Worm (Caenorhabditis elegans): ENCODE results near the gene math-33.

The math-33 gene

DNA sequence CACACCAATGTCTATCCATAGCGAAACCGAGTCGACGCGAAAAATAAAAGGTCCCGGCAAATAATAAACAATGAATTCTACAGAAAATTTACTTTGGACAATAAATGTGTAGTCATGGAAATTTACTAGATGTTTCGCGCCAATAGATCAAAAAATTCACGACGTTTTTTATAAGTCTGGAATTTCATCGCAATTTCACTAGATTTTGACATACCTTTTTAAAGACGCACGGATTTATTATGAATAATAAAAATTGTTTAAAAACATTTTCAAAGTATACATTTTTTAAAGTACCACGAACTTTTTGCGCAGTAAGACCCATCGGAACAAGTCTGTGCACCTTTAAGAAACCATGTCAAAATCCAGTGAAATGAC lies 37.7 kb upstream of the math-33 start:
- TF ChIP-seq unc-42 (tag; optimal IDR thresholded peaks at IDR 0.05) (no peak), K09A11.1 (tag; optimal IDR thresholded peaks at IDR 0.05; ENCODE audit: insufficient read depth) (no peak), pha-4 (tag; optimal IDR thresholded peaks at IDR 0.05) (no peak), ceh-22 (tag; optimal IDR thresholded peaks at IDR 0.05) (no peak), C38D4.7 (GFP tag; optimal IDR thresholded peaks at IDR 0.05) (no peak), ceh-9 (tag; optimal IDR thresholded peaks at IDR 0.05) (no peak), ceh-34 (tag; optimal IDR thresholded peaks at IDR 0.05) (no peak), ceh-30 (tag; optimal IDR thresholded peaks at IDR 0.05) (no peak), fkh-10 (GFP tag; optimal IDR thresholded peaks at IDR 0.05) (no peak), ttx-3 (tag; optimal IDR thresholded peaks at IDR 0.05) (no peak), npax-4 (tag; optimal IDR thresholded peaks at IDR 0.05) (no peak), sdc-2 (tag; optimal IDR thresholded peaks at IDR 0.05) (no peak), fkh-6 (tag; optimal IDR thresholded peaks at IDR 0.05) (no peak), ceh-14 (tag; optimal IDR thresholded peaks at IDR 0.05) (no peak), elt-4 (tag; optimal IDR thresholded peaks at IDR 0.05) (no peak), dmd-4 (tag; optimal IDR thresholded peaks at IDR 0.05; ENCODE audit: borderline replicate concordance) (no peak)

- TF ChIP-seq hlh-15 (tag; optimal IDR thresholded peaks at IDR 0.05) (no peak), ama-1 (optimal IDR thresholded peaks at IDR 0.05) (peak; percentile 23), tbx-7 (tag; optimal IDR thresholded peaks at IDR 0.05) (no peak), mec-3 (tag; optimal IDR thresholded peaks at IDR 0.05; ENCODE audit: borderline replicate concordance) (no peak), pat-9 (tag; optimal IDR thresholded peaks at IDR 0.05) (no peak), dmd-4 (tag; optimal IDR thresholded peaks at IDR 0.05; ENCODE audit: borderline replicate concordance) (no peak), pros-1 (tag; optimal IDR thresholded peaks at IDR 0.05) (no peak), eyg-1 (tag; optimal IDR thresholded peaks at IDR 0.05) (no peak), ceh-9 (tag; optimal IDR thresholded peaks at IDR 0.05) (no peak), pha-4 (tag; optimal IDR thresholded peaks at IDR 0.05) (no peak), ceh-18 (tag; optimal IDR thresholded peaks at IDR 0.05) (no peak), npax-4 (tag; optimal IDR thresholded peaks at IDR 0.05) (no peak), rnt-1 (tag; optimal IDR thresholded peaks at IDR 0.05) (no peak), ets-4 (tag; optimal IDR thresholded peaks at IDR 0.05) (no peak), sox-2 (GFP tag; IDR thresholded peaks at IDR 0.05) (no peak), elt-2 (tag; optimal IDR thresholded peaks at IDR 0.05) (peak; percentile 89)
Observed at ce11 chrV:11076403-11076802, 37.3 kb upstream of the math-33 start.

DNA sequence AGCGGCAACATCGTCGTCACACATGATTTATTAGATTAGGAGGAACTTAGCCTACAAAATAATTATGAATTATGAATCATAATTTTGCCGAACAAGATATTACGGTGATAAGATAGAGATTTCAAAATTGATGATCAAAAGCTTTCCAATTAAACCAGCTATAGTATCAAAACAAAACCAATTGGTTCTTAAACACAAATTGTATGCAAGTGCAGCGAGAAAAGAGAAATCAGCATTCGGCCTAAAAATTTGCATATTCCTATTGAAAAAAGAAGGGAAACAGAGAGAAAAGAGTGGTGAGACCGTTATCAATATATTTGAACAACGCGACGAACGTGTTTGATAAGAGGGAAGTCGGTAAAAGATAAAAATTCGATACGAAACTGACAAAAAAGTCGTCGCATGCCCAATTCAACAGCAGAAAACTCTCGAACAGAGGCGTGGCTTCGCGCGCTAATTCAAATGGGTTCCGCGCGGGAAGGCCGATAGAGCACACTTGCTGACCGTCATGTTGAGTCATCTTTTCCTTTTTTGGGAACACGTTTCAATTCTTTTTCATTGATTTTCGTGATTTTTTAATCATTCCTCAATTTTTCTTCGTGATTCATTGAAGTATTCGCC lies 35.5 kb upstream of the math-33 start, which contains the start of gene act-2:
TSS of gene act-2 (minus strand) at position 51 of the 621 bp plus-strand sequence.
- peak; percentile 12 for TF ChIP-seq ztf-16 (tag; optimal IDR thresholded peaks at IDR 0.05)
- TF ChIP-seq ceh-31 (tag; optimal IDR thresholded peaks at IDR 0.05): peak; percentile 37
- TF ChIP-seq elt-4 (tag; optimal IDR thresholded peaks at IDR 0.05): no peak
- TF ChIP-seq mec-3 (tag; optimal IDR thresholded peaks at IDR 0.05; ENCODE audit: borderline replicate concordance): no peak
- peak; percentile 13 for TF ChIP-seq pax-1 (tag; optimal IDR thresholded peaks at IDR 0.05)
- peak; percentile 26 for TF ChIP-seq rnt-1 (tag; optimal IDR thresholded peaks at IDR 0.05)
- no peak for TF ChIP-seq F13H6.1 (tag; optimal IDR thresholded peaks at IDR 0.05)
- TF ChIP-seq nfya-1 (tag; optimal IDR thresholded peaks at IDR 0.05): peak; percentile 40
- no peak for TF ChIP-seq syd-9 (tag; optimal IDR thresholded peaks at IDR 0.05)
- TF ChIP-seq hlh-30 (tag; optimal IDR thresholded peaks at IDR 0.05; ENCODE audit: insufficient read depth): peak; percentile 8
- peak; percentile 91 for TF ChIP-seq elt-2 (tag; optimal IDR thresholded peaks at IDR 0.05)
- peak; percentile 53 for TF ChIP-seq tbx-2 (tag; optimal IDR thresholded peaks at IDR 0.05)
- TF ChIP-seq ceh-18 (tag; optimal IDR thresholded peaks at IDR 0.05): peak; percentile 32
- TF ChIP-seq unc-42 (tag; optimal IDR thresholded peaks at IDR 0.05): peak; percentile 58

DNA sequence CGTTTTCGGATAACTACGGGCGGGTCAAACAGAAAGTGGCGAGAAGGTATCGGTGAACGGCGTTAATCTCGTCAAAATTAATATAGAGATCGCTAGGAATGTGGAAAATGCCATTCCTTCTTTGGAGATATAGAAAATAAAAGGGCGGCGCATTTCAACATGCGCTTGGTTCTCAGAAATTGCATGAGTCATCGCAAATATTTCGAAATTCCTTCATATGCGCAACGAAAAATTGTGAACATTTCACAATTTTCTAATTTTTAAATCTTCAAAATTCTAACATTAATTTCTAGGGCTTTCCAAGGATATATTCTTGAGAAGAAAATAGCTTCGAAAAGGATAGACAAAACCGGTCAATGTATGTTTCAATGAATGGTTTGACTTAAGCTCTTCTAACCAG lies 34.8 kb upstream of the math-33 start:
- TF ChIP-seq hlh-15 (tag; optimal IDR thresholded peaks at IDR 0.05): no peak
- TF ChIP-seq ceh-31 (tag; optimal IDR thresholded peaks at IDR 0.05): no peak
- no peak for TF ChIP-seq ceh-34 (tag; optimal IDR thresholded peaks at IDR 0.05)
- no peak for TF ChIP-seq hlh-8 (tag; optimal IDR thresholded peaks at IDR 0.05)
- no peak for TF ChIP-seq unc-42 (tag; optimal IDR thresholded peaks at IDR 0.05)
- no peak for TF ChIP-seq sox-4 (tag; optimal IDR thresholded peaks at IDR 0.05)
- no peak for TF ChIP-seq elt-2 (tag; optimal IDR thresholded peaks at IDR 0.05)
- TF ChIP-seq gmeb-2 (tag; optimal IDR thresholded peaks at IDR 0.05): no peak
- no peak for TF ChIP-seq pqm-1 (tag; optimal IDR thresholded peaks at IDR 0.05)
- TF ChIP-seq hlh-13 (GFP tag; optimal IDR thresholded peaks at IDR 0.05): no peak
- no peak for TF ChIP-seq zip-5 (tag; optimal IDR thresholded peaks at IDR 0.05)
